Fruit fly (Drosophila melanogaster) whole organism: Measurements from ENCODE around the gene Appl.
A peak's percentile ranks its signal among the peaks of the same experiment; 100 is the strongest.

Experiments
- CG8478 ChIP-seq: fragments of >200 bp; optimal IDR thresholded peaks from 2 replicates; lab custom pipeline; 2018; ENCODE audit warnings: inconsistent platforms
- Dll ChIP-seq: fragments of >200 bp; optimal IDR thresholded peaks from 2 replicates; lab custom pipeline; 2017
- EcR ChIP-seq, 2 experiments: fragments of >200 bp; optimal IDR thresholded peaks; 2 replicates each; lab custom pipeline; 2017; ENCODE audit warnings: missing biosample characterization in 2 of 2, missing genetic modification characterization in 2 of 2, missing genetic modification reagents in 2 of 2
- pan ChIP-seq: fragments of >200 bp; optimal IDR thresholded peaks from 2 replicates; lab custom pipeline; 2017
- psq ChIP-seq: fragments of >200 bp; optimal IDR thresholded peaks from 2 replicates; lab custom pipeline; 2017
- usp ChIP-seq: fragments of >200 bp; optimal IDR thresholded peaks from 2 replicates; lab custom pipeline; 2017; ENCODE audit warnings: missing biosample characterization, missing genetic modification characterization, mixed read lengths

The Appl gene

DNA sequence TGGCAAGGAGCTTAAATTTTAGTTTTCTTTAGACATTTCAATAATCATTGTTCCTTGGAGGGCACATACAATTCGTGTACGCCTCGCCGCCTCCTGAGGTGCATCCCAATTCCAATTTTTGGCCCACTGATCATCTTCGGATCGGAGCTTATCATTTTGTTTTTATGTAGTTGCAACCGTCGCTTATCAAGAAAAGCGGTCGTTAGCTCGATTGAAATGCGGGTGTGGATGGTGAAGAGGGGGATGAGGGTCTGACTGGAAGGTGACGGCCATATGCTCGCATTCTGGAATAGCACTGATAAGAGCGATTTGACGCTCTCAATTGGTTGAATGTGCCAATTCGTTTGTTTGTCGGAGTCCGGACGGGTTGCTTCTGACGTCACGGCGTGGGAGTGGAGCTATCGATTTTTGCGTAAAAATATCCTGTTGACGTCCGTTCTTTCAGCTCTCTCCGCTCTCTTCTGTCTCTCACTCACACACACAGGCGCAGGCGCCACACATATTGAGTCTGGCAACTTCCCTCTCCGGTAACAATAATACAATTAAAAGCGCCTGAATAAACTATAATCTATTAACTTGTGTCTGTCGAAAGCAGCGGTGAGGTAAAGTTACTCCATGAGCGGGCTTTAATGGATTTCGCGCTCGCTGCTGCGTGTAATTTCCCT lies 31.2 kb upstream of the Appl start:
- no peak for TF ChIP-seq EcR (GFP tag; optimal IDR thresholded peaks at IDR 0.05; lab: Kevin White, UChicago)
- TF ChIP-seq usp (GFP tag; lab: Kevin White, UChicago): no peak
- no peak for TF ChIP-seq Dll (lab: Kevin White, UChicago)
- TF ChIP-seq psq (lab: Kevin White, UChicago): no peak
- TF ChIP-seq pan: no peak
- no peak for TF ChIP-seq CG8478 (lab: Kevin White, UChicago)

DNA sequence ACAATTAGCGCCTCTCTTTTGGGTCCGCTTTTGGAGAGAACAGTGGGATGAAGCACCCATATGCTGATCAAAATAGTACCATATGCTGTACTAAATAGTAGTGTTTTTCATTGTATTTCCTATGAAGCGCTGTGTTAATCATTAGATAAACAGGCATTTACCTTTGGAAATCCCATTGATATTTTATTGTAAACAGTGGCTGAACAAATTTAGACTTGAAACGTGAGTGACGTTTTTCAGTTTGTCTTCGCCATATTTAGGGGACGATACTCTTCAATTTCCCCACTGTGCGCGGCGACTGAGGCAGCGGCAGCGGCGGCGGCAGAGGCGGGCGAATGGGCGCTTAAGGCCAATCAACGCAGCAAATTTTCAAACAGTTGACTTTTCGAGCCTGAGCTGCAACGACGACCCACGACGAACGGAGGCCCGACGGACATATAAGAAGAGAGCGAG lies 30.7 kb upstream of the Appl start:
- no peak for TF ChIP-seq usp (GFP tag; lab: Kevin White, UChicago)
- TF ChIP-seq psq (lab: Kevin White, UChicago): no peak

DNA sequence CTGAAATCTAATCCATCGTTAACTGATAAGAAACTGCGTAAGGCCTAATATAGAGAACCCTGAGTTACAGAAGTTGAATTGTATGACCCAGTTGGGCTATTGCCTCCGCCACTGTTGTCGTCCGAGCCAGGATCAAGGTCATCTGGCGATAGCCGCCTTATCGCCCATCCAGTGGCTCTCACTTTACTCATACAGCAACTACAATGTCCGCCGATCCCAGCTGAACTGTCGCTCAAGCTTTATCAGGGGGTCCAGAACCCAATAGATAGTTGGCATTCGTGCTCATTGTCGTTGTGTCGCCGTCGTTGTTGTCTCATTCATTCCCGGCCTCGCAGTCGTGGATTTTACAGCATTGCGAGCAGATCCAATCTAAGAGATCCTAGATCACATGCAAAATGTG lies 21.2 kb upstream of the Appl start, which contains the start of gene arg:
Gene arg (plus strand): TSS at position 319 of the 400 bp plus-strand sequence.
- TF ChIP-seq CG8478 (lab: Kevin White, UChicago): no peak
- no peak for TF ChIP-seq psq (lab: Kevin White, UChicago)
- TF ChIP-seq usp (GFP tag; lab: Kevin White, UChicago): no peak
- TF ChIP-seq Dll (lab: Kevin White, UChicago): no peak

DNA sequence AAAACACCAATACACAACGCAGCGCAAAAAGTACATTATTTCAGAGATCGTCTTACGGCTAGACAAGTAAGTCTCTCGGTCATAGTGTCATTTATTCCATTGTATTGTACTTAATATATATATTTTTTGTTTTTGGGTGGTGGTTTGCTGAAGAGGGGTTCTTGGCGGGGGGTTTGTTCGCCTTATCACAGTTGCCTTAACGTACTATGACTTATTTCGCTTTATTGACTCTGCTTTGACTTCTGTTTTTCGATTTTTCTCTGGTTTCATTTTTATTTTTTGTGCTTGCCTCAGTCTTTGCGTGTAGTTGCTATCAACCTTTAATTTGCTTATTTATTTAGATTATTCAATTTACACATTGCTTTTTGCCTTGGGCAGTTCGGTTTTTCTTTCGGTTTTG lies 19.8 kb upstream of the Appl start:
- no peak for TF ChIP-seq pan
- TF ChIP-seq EcR (GFP tag; optimal IDR thresholded peaks at IDR 0.05; lab: Kevin White, UChicago): no peak
- no peak for TF ChIP-seq usp (GFP tag; lab: Kevin White, UChicago)
- no peak for TF ChIP-seq CG8478 (lab: Kevin White, UChicago)
- TF ChIP-seq Dll (lab: Kevin White, UChicago): no peak
- no peak for TF ChIP-seq psq (lab: Kevin White, UChicago)

DNA sequence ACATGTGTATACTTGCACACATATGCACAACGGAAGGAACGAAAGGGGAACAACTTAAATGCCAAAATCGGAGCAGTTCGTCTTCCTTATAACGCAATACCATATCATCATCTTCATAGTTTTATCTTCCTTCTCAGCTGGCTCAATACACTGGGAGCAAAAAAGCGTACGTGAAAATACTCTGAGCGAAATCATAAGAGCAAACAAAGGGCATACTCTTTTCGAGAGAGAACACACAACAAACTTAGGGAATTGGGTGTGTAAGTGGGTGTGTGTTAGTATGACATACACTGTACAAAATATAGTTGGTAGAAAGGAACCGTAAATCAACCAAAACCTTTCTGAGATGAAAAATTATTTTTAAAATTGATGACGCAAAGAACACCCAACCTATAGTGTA lies 17.8 kb upstream of the Appl start:
- TF ChIP-seq pan: no peak
- no peak for TF ChIP-seq usp (GFP tag; lab: Kevin White, UChicago)
- TF ChIP-seq psq (lab: Kevin White, UChicago): no peak
- TF ChIP-seq CG8478 (lab: Kevin White, UChicago): no peak
- TF ChIP-seq Dll (lab: Kevin White, UChicago): no peak
- TF ChIP-seq EcR (GFP tag; optimal IDR thresholded peaks at IDR 0.05; lab: Kevin White, UChicago): no peak

DNA sequence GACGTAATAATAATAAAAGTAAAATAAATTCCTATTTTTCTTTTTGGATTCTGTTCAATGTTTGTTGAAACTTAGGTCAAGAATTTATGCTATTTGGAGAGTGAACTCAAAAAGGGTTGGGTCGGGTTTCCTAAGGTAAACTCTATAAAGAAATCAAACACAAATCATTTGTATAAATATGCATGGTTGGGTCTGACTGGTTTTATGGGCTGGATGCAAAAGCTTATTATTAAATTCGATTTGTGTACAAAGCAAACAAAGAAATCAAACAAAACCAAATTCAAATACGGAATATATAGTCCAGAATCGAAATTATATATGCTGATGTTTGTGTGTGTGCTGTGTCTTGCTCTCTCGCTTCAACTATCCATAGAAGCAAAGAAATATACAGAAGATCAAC lies 14.6 kb upstream of the Appl start:
- TF ChIP-seq CG8478 (lab: Kevin White, UChicago): no peak
- no peak for TF ChIP-seq Dll (lab: Kevin White, UChicago)
- no peak for TF ChIP-seq psq (lab: Kevin White, UChicago)
- TF ChIP-seq usp (GFP tag; lab: Kevin White, UChicago): no peak
- no peak for TF ChIP-seq EcR (GFP tag; optimal IDR thresholded peaks at IDR 0.05; lab: Kevin White, UChicago)
- TF ChIP-seq pan: no peak

DNA sequence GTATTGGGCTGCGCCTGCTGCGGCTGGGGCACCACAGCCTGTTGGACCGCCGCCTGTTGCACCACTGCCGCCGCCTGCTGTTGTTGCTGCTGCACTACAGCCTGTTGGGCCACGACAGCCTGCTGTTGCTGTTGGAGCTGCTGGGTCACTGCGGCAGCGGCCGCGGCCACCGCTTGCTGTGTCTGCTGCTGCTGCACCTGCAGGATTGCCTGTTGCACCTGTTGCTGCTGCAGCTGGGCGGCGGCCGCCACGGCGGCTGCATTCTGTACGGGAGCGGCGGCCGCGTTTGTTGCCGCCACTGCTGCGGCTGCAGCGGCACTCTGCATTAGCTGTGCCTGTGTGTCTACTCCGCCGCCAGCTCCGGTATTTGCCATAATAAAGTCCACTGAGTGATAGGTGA lies 11.4 kb upstream of the Appl start:
- no peak for TF ChIP-seq EcR (GFP tag; optimal IDR thresholded peaks at IDR 0.05; lab: Kevin White, UChicago)
- TF ChIP-seq Dll (lab: Kevin White, UChicago): no peak
- no peak for TF ChIP-seq usp (GFP tag; lab: Kevin White, UChicago)
- no peak for TF ChIP-seq psq (lab: Kevin White, UChicago)
- no peak for TF ChIP-seq CG8478 (lab: Kevin White, UChicago)

DNA sequence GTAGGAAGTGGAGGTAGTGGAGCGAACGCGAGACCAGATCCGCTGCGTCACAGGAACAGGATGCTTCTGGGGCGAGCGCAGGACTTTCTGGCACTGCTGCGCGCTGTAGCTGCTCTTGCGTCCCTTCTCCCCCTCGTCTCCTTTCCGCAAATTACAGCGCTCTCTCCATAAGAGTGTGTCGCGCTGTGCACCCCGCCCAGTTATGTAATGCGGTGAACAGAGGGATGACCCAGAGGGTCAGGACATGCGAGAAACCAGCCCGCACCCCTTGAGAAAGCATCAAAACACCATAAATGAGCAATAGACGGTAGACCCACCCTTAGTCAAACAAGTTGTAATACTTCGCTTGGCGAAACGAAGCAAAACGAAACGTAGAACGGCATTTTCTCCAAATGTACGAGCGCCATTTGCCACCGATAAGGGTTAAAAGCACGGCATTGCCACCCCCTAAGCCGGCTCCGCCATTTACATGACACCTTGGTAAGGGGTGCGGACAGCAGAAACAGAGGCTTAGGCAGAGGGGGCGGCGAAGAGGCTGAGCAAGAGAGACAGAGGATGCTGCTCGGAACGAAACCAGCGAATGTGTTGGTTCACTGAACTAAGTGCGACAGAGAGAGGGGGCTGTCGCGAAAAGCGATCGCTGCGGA lies 10.0 kb upstream of the Appl start:
- TF ChIP-seq pan (no peak), Dll (lab: Kevin White, UChicago) (no peak), EcR (GFP tag; optimal IDR thresholded peaks at IDR 0.05; lab: Kevin White, UChicago) (no peak), usp (GFP tag; lab: Kevin White, UChicago) (no peak)

DNA sequence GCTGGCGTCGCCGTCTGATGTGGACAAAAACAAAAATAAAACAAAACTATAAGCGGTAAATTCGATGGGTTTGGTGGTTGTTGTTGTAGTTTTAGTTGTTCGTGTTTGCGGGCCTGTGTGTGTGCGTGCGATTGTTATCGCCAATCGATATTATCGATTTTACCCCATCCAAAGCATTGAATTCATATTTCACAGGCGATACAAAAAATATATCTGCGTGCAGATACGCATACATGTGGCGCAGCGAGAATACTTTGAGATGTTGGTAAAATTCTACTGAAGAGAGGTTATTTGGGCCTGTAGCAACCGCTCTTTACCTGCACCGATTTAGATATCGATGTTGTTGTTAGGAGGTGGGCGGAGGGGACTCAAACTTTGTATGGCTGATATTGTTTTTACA lies 8.6 kb upstream of the Appl start:
- TF ChIP-seq Dll (lab: Kevin White, UChicago) (no peak), psq (lab: Kevin White, UChicago) (no peak), usp (GFP tag; lab: Kevin White, UChicago) (no peak), EcR (GFP tag; optimal IDR thresholded peaks at IDR 0.05; lab: Kevin White, UChicago) (no peak), CG8478 (lab: Kevin White, UChicago) (no peak), pan (no peak)

DNA sequence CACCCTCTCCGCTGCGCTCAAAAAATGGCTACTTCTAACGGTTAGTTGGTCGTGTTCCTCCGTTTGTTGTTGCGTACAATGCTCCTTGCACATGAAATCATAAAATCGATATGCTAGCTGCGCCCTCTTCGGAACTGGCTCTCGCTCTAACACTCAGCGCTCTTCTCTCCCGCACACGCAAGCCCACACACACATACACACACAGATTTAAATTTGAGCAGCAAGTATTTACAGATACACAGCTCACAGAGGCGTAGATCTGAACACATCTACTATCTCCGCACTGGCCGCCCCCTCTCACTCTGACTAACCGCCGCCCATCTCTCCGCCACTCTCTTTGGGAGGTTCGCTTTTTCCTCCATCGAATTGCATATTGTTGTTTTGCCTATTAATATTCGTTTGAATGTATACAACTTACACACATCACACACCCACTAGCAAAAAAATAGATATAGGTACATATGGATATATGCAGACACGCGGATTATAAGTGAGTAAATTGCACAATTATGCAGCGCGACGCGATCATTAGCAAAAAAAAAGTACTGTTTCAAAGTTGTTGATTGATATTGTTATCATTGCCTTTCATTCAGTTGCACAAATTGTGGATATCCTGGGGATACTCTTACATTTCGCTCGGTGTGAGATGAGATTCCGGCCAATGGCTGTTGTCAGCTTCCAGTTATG lies 7.8 kb upstream of the Appl start:
- TF ChIP-seq Dll (lab: Kevin White, UChicago) (peak; percentile 44), pan (no peak), EcR (GFP tag; optimal IDR thresholded peaks at IDR 0.05; lab: Kevin White, UChicago) (peak in 1 of 2 experiments; percentile 63), usp (GFP tag; lab: Kevin White, UChicago) (no peak), psq (lab: Kevin White, UChicago) (no peak), CG8478 (lab: Kevin White, UChicago) (no peak)

DNA sequence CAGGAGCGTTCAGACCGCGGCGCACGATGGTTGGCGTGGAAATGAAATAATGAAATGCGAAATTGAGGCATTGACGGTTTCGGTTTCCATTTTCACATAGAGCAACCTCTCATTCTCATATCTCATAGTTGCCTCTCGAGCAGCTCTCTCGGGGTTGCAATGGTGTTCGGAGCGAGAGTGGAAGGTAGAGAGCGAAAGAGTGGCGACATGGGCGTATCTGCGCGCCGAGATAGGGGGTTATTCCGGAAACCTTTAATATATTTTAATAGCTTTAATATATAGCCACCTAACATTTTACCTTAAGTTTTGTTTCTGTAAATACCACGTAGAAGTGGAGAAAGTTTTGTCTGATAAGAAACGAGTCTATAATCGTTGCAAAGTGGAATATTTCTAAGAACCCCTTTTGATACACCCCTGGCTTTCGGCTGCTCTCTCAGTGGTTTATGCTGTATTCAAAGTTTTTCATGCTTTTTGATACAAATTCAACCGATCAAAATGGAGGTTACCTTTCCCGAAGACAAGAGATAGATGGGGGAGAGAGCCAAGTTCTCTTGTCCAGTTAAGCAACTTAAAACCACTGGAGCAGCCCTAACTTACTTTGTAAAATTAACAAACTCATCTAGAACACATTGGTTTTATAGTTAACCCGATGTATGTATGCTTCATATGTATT lies 7.0 kb upstream of the Appl start, which contains the start of gene elav:
Gene elav (minus strand): TSS at position 48 of the 673 bp plus-strand sequence.
- no peak for TF ChIP-seq pan
- no peak for TF ChIP-seq psq (lab: Kevin White, UChicago)
- TF ChIP-seq Dll (lab: Kevin White, UChicago): peak; percentile 67
